Worm (Caenorhabditis elegans) whole organism, early embryonic: ENCODE data around the gene F26F12.3.

Source experiments
- B0310.2 ChIP-seq: sonication (generic microtip); optimal IDR thresholded peaks from 2 replicates; lab custom pipeline; 2016; ENCODE audit warnings: mild to moderate bottlenecking, missing genetic modification characterization, missing compliant biosample characterization
- F13C5.2 ChIP-seq: sonication (generic microtip); optimal IDR thresholded peaks from 2 replicates; lab custom pipeline; 2017; ENCODE audit warnings: mild to moderate bottlenecking, missing genetic modification characterization, inconsistent platforms, missing compliant biosample characterization
- aly-1 ChIP-seq: sonication (generic microtip); optimal IDR thresholded peaks from 2 replicates; lab custom pipeline; 2016; ENCODE audit warnings: missing genetic modification characterization, missing compliant biosample characterization
- ama-1 ChIP-seq: fragments of 150-350 bp; optimal IDR thresholded peaks from 2 replicates; lab custom pipeline; 2014
- ceh-13 ChIP-seq: fragments of 200-800 bp; sonication (Bioruptor generic); optimal IDR thresholded peaks from 2 replicates; lab custom pipeline; 2018; ENCODE audit warnings: mild to moderate bottlenecking, missing genetic modification characterization, missing compliant biosample characterization
- ceh-36 ChIP-seq: sonication (generic microtip); optimal IDR thresholded peaks from 2 replicates; lab custom pipeline; 2016; ENCODE audit warnings: missing genetic modification characterization, inconsistent platforms, missing compliant biosample characterization
- ets-7 ChIP-seq: sonication (generic microtip); optimal IDR thresholded peaks from 2 replicates; lab custom pipeline; 2016; ENCODE audit warnings: missing genotype, missing genetic modification characterization, missing compliant biosample characterization
- flt-1 ChIP-seq: fragments of 200-800 bp; sonication (Bioruptor generic); IDR thresholded peaks from 2 replicates; pipeline ENCODE4 v1.3.6; 2022; ENCODE audit warnings: missing genetic modification characterization, missing compliant biosample characterization
- hmbx-1 ChIP-seq: sonication (generic microtip); optimal IDR thresholded peaks from 2 replicates; lab custom pipeline; 2016; ENCODE audit warnings: mild to moderate bottlenecking, missing genetic modification characterization, missing compliant biosample characterization
- hmg-4 ChIP-seq: fragments of 200-800 bp; sonication (Bioruptor generic); optimal IDR thresholded peaks from 2 replicates; lab custom pipeline; 2018; ENCODE audit warnings: mild to moderate bottlenecking, missing genetic modification characterization, missing compliant biosample characterization
- hnd-1 ChIP-seq: sonication (generic microtip); optimal IDR thresholded peaks from 2 replicates; lab custom pipeline; 2016; ENCODE audit warnings: missing genetic modification characterization, missing compliant biosample characterization
- pes-1 ChIP-seq: fragments of 200-800 bp; sonication (Bioruptor generic); IDR thresholded peaks from 2 replicates; pipeline ENCODE4 v1.3.6; 2022; ENCODE audit warnings: missing genetic modification reagents, missing genetic modification characterization, missing compliant biosample characterization
- scrt-1 ChIP-seq: fragments of 200-800 bp; sonication (Bioruptor generic); IDR thresholded peaks from 2 replicates; pipeline ENCODE4 v1.3.6; 2022; ENCODE audit warnings: missing genetic modification characterization, missing compliant biosample characterization
- sea-1 ChIP-seq: fragments of 200-800 bp; sonication (Bioruptor generic); conservative IDR thresholded peaks from 2 replicates; pipeline ENCODE4 v1.3.6; 2022; ENCODE audit warnings: missing genetic modification characterization, missing compliant biosample characterization
- tbx-11 ChIP-seq: fragments of 200-800 bp; sonication (Bioruptor generic); IDR thresholded peaks from 2 replicates; pipeline ENCODE4 v1.3.6; 2022; ENCODE audit warnings: missing genetic modification characterization, missing compliant biosample characterization
- tbx-37 ChIP-seq: fragments of 200-800 bp; sonication (Bioruptor generic); conservative IDR thresholded peaks from 2 replicates; pipeline ENCODE4 v1.3.6; 2022; ENCODE audit warnings: missing genetic modification reagents, missing genetic modification characterization, missing compliant biosample characterization
- tra-4 ChIP-seq: sonication (generic microtip); optimal IDR thresholded peaks from 2 replicates; lab custom pipeline; 2017; ENCODE audit warnings: missing genetic modification characterization, missing compliant biosample characterization

Gene F26F12.3

ce11 chrV:5831253-5831652, 14.3 kb downstream of the F26F12.3 start:
- TF ChIP-seq pes-1 (GFP tag; lab: Robert Waterston, UW): no peak
- TF ChIP-seq ama-1: no peak
- TF ChIP-seq B0310.2 (tag; lab: Kevin White, UChicago): no peak
- TF ChIP-seq ceh-13: no peak
- TF ChIP-seq scrt-1 (GFP tag; lab: Robert Waterston, UW): no peak
- TF ChIP-seq aly-1: no peak
- no peak for TF ChIP-seq hmbx-1 (tag; lab: Kevin White, UChicago)
- no peak for TF ChIP-seq sea-1 (GFP tag; lab: Robert Waterston, UW)
- TF ChIP-seq tbx-11: no peak
- no peak for TF ChIP-seq tbx-37 (GFP tag; lab: Robert Waterston, UW)
- TF ChIP-seq hnd-1 (tag; lab: Kevin White, UChicago): no peak
- TF ChIP-seq hmg-4 (GFP tag; lab: Kevin White, UChicago): no peak
- TF ChIP-seq ets-7 (tag; lab: Kevin White, UChicago): no peak
- no peak for TF ChIP-seq tra-4

- TF ChIP-seq F13C5.2 (tag; lab: Kevin White, UChicago): no peak
- no peak for TF ChIP-seq hmbx-1 (tag; lab: Kevin White, UChicago)
- no peak for TF ChIP-seq ets-7 (tag; lab: Kevin White, UChicago)
- TF ChIP-seq aly-1: no peak
- no peak for TF ChIP-seq hmg-4 (GFP tag; lab: Kevin White, UChicago)
- no peak for TF ChIP-seq hnd-1 (tag; lab: Kevin White, UChicago)
- no peak for TF ChIP-seq sea-1 (GFP tag; lab: Robert Waterston, UW)
- TF ChIP-seq tbx-11: no peak
- TF ChIP-seq pes-1 (GFP tag; lab: Robert Waterston, UW): no peak
- no peak for TF ChIP-seq tbx-37 (GFP tag; lab: Robert Waterston, UW)
- TF ChIP-seq ceh-36 (tag; lab: Kevin White, UChicago): no peak
These were observed 18.9 kb downstream of the F26F12.3 start, which contains the start of gene let-418 for ce11 chrV:5826592-5826991. Gene let-418 (plus strand): TSS chrV:5826833.

- no peak for TF ChIP-seq ama-1
- TF ChIP-seq pes-1 (GFP tag; lab: Robert Waterston, UW): no peak
- no peak for TF ChIP-seq B0310.2 (tag; lab: Kevin White, UChicago)
- no peak for TF ChIP-seq tra-4
- no peak for TF ChIP-seq flt-1 (GFP tag; lab: Robert Waterston, UW)
- no peak for TF ChIP-seq F13C5.2 (tag; lab: Kevin White, UChicago)
- TF ChIP-seq ceh-36 (tag; lab: Kevin White, UChicago): no peak
- TF ChIP-seq tbx-37 (GFP tag; lab: Robert Waterston, UW): no peak
- no peak for TF ChIP-seq ets-7 (tag; lab: Kevin White, UChicago)
- no peak for TF ChIP-seq scrt-1 (GFP tag; lab: Robert Waterston, UW)
- TF ChIP-seq sea-1 (GFP tag; lab: Robert Waterston, UW): no peak
- TF ChIP-seq hmg-4 (GFP tag; lab: Kevin White, UChicago): no peak
- TF ChIP-seq hnd-1 (tag; lab: Kevin White, UChicago): no peak
- TF ChIP-seq ceh-13: no peak
- no peak for TF ChIP-seq aly-1
- TF ChIP-seq tbx-11: no peak
These were observed 20.0 kb downstream of the F26F12.3 start for ce11 chrV:5825478-5825877.

ce11 chrV:5822968-5823367, 22.6 kb downstream of the F26F12.3 start:
- TF ChIP-seq hnd-1 (tag; lab: Kevin White, UChicago): no peak
- TF ChIP-seq ceh-36 (tag; lab: Kevin White, UChicago): no peak
- TF ChIP-seq ama-1: no peak
- TF ChIP-seq ets-7 (tag; lab: Kevin White, UChicago): no peak
- no peak for TF ChIP-seq hmbx-1 (tag; lab: Kevin White, UChicago)
- TF ChIP-seq tra-4: no peak
- TF ChIP-seq F13C5.2 (tag; lab: Kevin White, UChicago): no peak
- no peak for TF ChIP-seq ceh-13

- TF ChIP-seq aly-1: no peak
- no peak for TF ChIP-seq sea-1 (GFP tag; lab: Robert Waterston, UW)
- TF ChIP-seq pes-1 (GFP tag; lab: Robert Waterston, UW): no peak
- TF ChIP-seq B0310.2 (tag; lab: Kevin White, UChicago): no peak
- no peak for TF ChIP-seq ceh-36 (tag; lab: Kevin White, UChicago)
- TF ChIP-seq tbx-37 (GFP tag; lab: Robert Waterston, UW): no peak
- TF ChIP-seq hmg-4 (GFP tag; lab: Kevin White, UChicago): no peak
- no peak for TF ChIP-seq F13C5.2 (tag; lab: Kevin White, UChicago)
- no peak for TF ChIP-seq flt-1 (GFP tag; lab: Robert Waterston, UW)
- no peak for TF ChIP-seq scrt-1 (GFP tag; lab: Robert Waterston, UW)
- no peak for TF ChIP-seq ets-7 (tag; lab: Kevin White, UChicago)
These were observed 23.9 kb downstream of the F26F12.3 start for ce11 chrV:5821451-5822143.

ce11 chrV:5820401-5820800, 25.1 kb downstream of the F26F12.3 start:
- no peak for TF ChIP-seq ceh-36 (tag; lab: Kevin White, UChicago)
- no peak for TF ChIP-seq ama-1
- TF ChIP-seq ets-7 (tag; lab: Kevin White, UChicago): no peak
- no peak for TF ChIP-seq tbx-37 (GFP tag; lab: Robert Waterston, UW)
- TF ChIP-seq tra-4: no peak
- no peak for TF ChIP-seq F13C5.2 (tag; lab: Kevin White, UChicago)
- TF ChIP-seq flt-1 (GFP tag; lab: Robert Waterston, UW): no peak
- no peak for TF ChIP-seq sea-1 (GFP tag; lab: Robert Waterston, UW)
- TF ChIP-seq B0310.2 (tag; lab: Kevin White, UChicago): no peak
- no peak for TF ChIP-seq pes-1 (GFP tag; lab: Robert Waterston, UW)
- TF ChIP-seq ceh-13: no peak
- TF ChIP-seq hnd-1 (tag; lab: Kevin White, UChicago): no peak
- TF ChIP-seq aly-1: no peak
- no peak for TF ChIP-seq scrt-1 (GFP tag; lab: Robert Waterston, UW)
- no peak for TF ChIP-seq hmg-4 (GFP tag; lab: Kevin White, UChicago)
- no peak for TF ChIP-seq hmbx-1 (tag; lab: Kevin White, UChicago)
- no peak for TF ChIP-seq tbx-11

ce11 chrV:5819903-5820302, 25.6 kb downstream of the F26F12.3 start:
- TF ChIP-seq aly-1 (no peak), hmg-4 (GFP tag; lab: Kevin White, UChicago) (no peak), ceh-13 (no peak), pes-1 (GFP tag; lab: Robert Waterston, UW) (no peak), B0310.2 (tag; lab: Kevin White, UChicago) (no peak), sea-1 (GFP tag; lab: Robert Waterston, UW) (no peak), hmbx-1 (tag; lab: Kevin White, UChicago) (no peak), F13C5.2 (tag; lab: Kevin White, UChicago) (no peak), flt-1 (GFP tag; lab: Robert Waterston, UW) (no peak)
